Fruit fly (Drosophila melanogaster) whole organism, embryonic: ENCODE results near the gene CG42307.

Experiments
- BtbVII ChIP-seq: fragments of 200-800 bp; sonication (Bioruptor generic); optimal IDR thresholded peaks from 3 replicates; lab custom pipeline; 2017; ENCODE audit warnings: missing biosample characterization, mild to moderate bottlenecking, missing genetic modification characterization
- Bteb2 ChIP-seq: fragments of 200-800 bp; sonication (Bioruptor generic); optimal IDR thresholded peaks from 2 replicates; lab custom pipeline; 2016; ENCODE audit warnings: missing biosample characterization, missing genetic modification characterization
- CG11456 ChIP-seq: fragments of 200-800 bp; sonication (Bioruptor generic); IDR thresholded peaks from 3 replicates; pipeline ENCODE4 v1.3.6; 2022; ENCODE audit warnings: missing biosample characterization, missing genetic modification characterization
- CG1233 ChIP-seq: fragments of 200-800 bp; sonication (Bioruptor generic); optimal IDR thresholded peaks from 4 replicates; lab custom pipeline; 2018; ENCODE audit warnings: missing biosample characterization, mild to moderate bottlenecking, missing genetic modification characterization
- CG13123 ChIP-seq: fragments of 200-800 bp; sonication (Bioruptor generic); optimal IDR thresholded peaks from 2 replicates; lab custom pipeline; 2016; ENCODE audit warnings: missing biosample characterization, missing genetic modification characterization
- CG13894 ChIP-seq: fragments of 200-800 bp; sonication (Bioruptor generic); optimal IDR thresholded peaks from 3 replicates; lab custom pipeline; 2018; ENCODE audit warnings: missing biosample characterization, mild to moderate bottlenecking, missing genetic modification characterization, moderate library complexity
- CG17802 ChIP-seq: fragments of 200-800 bp; sonication (Bioruptor generic); optimal IDR thresholded peaks from 2 replicates; lab custom pipeline; 2018; ENCODE audit warnings: missing biosample characterization, mild to moderate bottlenecking, missing genetic modification characterization, moderate library complexity
- CG2120 ChIP-seq: fragments of 200-800 bp; sonication (Bioruptor generic); optimal IDR thresholded peaks from 3 replicates; lab custom pipeline; 2016; ENCODE audit warnings: missing biosample characterization, missing genetic modification characterization
- CG30020 ChIP-seq: fragments of 200-800 bp; optimal IDR thresholded peaks from 2 replicates; lab custom pipeline; 2019; ENCODE audit warnings: missing biosample characterization, mild to moderate bottlenecking, missing genetic modification characterization, moderate library complexity
- CG31388 ChIP-seq: fragments of 200-800 bp; sonication (Bioruptor generic); optimal IDR thresholded peaks from 2 replicates; lab custom pipeline; 2016; ENCODE audit warnings: missing biosample characterization, missing genetic modification characterization
- CG31441 ChIP-seq: fragments of 200-800 bp; sonication (Bioruptor generic); IDR thresholded peaks from 2 replicates; pipeline ENCODE4 v1.3.6; 2022; ENCODE audit warnings: missing biosample characterization, missing genetic modification characterization
- CG4328 ChIP-seq: fragments of 200-800 bp; sonication (Bioruptor generic); optimal IDR thresholded peaks from 3 replicates; lab custom pipeline; 2017; ENCODE audit warnings: missing biosample characterization, missing genetic modification reagents, missing genetic modification characterization
- CG6689 ChIP-seq: fragments of 200-800 bp; sonication (Bioruptor generic); IDR thresholded peaks from 2 replicates; pipeline ENCODE4 v1.3.6; 2022; ENCODE audit warnings: missing biosample characterization, missing genetic modification characterization
- CG7372 ChIP-seq: fragments of 200-800 bp; sonication (Bioruptor generic); IDR thresholded peaks from 2 replicates; pipeline ENCODE4 v1.3.6; 2022; ENCODE audit warnings: missing biosample characterization, missing genetic modification characterization
- CG7987 ChIP-seq: fragments of 200-800 bp; sonication (Bioruptor generic); optimal IDR thresholded peaks from 2 replicates; lab custom pipeline; 2018; ENCODE audit warnings: missing biosample characterization, mild to moderate bottlenecking, missing genetic modification characterization, moderate library complexity
- Camta ChIP-seq: fragments of 200-800 bp; sonication (Bioruptor generic); optimal IDR thresholded peaks from 2 replicates; lab custom pipeline; 2016; ENCODE audit warnings: missing biosample characterization, missing genetic modification characterization
- Dfd ChIP-seq, 2 experiments: fragments of >200 bp; optimal IDR thresholded peaks; 2 replicates each; lab custom pipeline; 2017; ENCODE audit warnings: missing biosample characterization in 2 of 2, missing genetic modification characterization in 2 of 2
- Doc3 ChIP-seq: fragments of 200-800 bp; sonication (Bioruptor generic); IDR thresholded peaks from 3 replicates; pipeline ENCODE4 v1.3.6; 2022; ENCODE audit warnings: missing biosample characterization, missing genetic modification characterization; ENCODE audit not compliant: partially characterized antibody
- ERR ChIP-seq: fragments of 200-800 bp; sonication (Bioruptor generic); optimal IDR thresholded peaks from 2 replicates; lab custom pipeline; 2016; ENCODE audit warnings: missing biosample characterization, missing genetic modification characterization
- Fer2 ChIP-seq: fragments of 200-800 bp; sonication (Bioruptor generic); optimal IDR thresholded peaks from 2 replicates; lab custom pipeline; 2018; ENCODE audit warnings: missing biosample characterization, mild to moderate bottlenecking, missing genetic modification characterization, moderate library complexity
- GATAe ChIP-seq: fragments of 200-800 bp; sonication (Bioruptor generic); conservative IDR thresholded peaks from 2 replicates; pipeline ENCODE4 v1.3.6; 2022; ENCODE audit warnings: missing biosample characterization, missing genetic modification characterization
- HHEX ChIP-seq: fragments of 200-800 bp; sonication (Bioruptor generic); optimal IDR thresholded peaks from 3 replicates; lab custom pipeline; 2017; ENCODE audit warnings: missing biosample characterization, mild to moderate bottlenecking, missing genetic modification characterization, missing genetic modification reagents
- Hr3 ChIP-seq: fragments of 200-800 bp; sonication (Bioruptor generic); optimal IDR thresholded peaks from 3 replicates; lab custom pipeline; 2016; ENCODE audit warnings: missing biosample characterization, missing genetic modification characterization
- Med ChIP-seq: fragments of 200-800 bp; sonication (Bioruptor generic); peaks from one replicate; lab custom pipeline; 2016; ENCODE audit warnings: missing biosample characterization, missing genetic modification characterization, mild to moderate bottlenecking, inconsistent platforms, moderate library complexity
- NC2α ChIP-seq: fragments of 200-800 bp; sonication (Bioruptor generic); optimal IDR thresholded peaks from 2 replicates; lab custom pipeline; 2016; ENCODE audit warnings: missing biosample characterization, missing genetic modification characterization
- NFAT ChIP-seq: fragments of 200-800 bp; sonication (Bioruptor generic); IDR thresholded peaks from 2 replicates; pipeline ENCODE4 v1.3.6; 2022; ENCODE audit warnings: missing biosample characterization, missing genetic modification characterization
- Nf-YB ChIP-seq: fragments of 200-800 bp; sonication (Bioruptor generic); optimal IDR thresholded peaks from 3 replicates; lab custom pipeline; 2019; ENCODE audit warnings: missing biosample characterization, mild to moderate bottlenecking, missing genetic modification characterization, moderate library complexity
- NfI ChIP-seq: fragments of 200-800 bp; sonication (Bioruptor generic); optimal IDR thresholded peaks from 3 replicates; lab custom pipeline; 2018; ENCODE audit warnings: missing biosample characterization, mild to moderate bottlenecking, missing genetic modification characterization, moderate library complexity
- Rx ChIP-seq: fragments of 200-800 bp; sonication (Bioruptor generic); IDR thresholded peaks from 2 replicates; pipeline ENCODE4 v1.3.6; 2022; ENCODE audit warnings: missing biosample characterization, missing genetic modification characterization
- Six4 ChIP-seq: fragments of 200-800 bp; sonication (Bioruptor generic); optimal IDR thresholded peaks from 2 replicates; lab custom pipeline; 2016; ENCODE audit warnings: missing biosample characterization, missing genetic modification characterization
- Sry-β ChIP-seq: fragments of 200-800 bp; sonication (Bioruptor generic); optimal IDR thresholded peaks from 2 replicates; lab custom pipeline; 2018; ENCODE audit warnings: missing biosample characterization, mild to moderate bottlenecking, missing genetic modification characterization, moderate library complexity
- Taf1 ChIP-seq: fragments of 200-800 bp; sonication (Bioruptor generic); IDR thresholded peaks from 2 replicates; pipeline ENCODE4 v1.3.6; 2022; ENCODE audit warnings: missing biosample characterization, missing genetic modification characterization
- Trl ChIP-seq, 3 experiments: fragments of >200 bp in 2 of 3; fragments of 200-800 bp in 1 of 3; sonication (Bioruptor generic) in 1 of 3; optimal IDR thresholded peaks; 2 replicates in 1 of 3; 3 replicates in 2 of 3; lab custom pipeline; 2016 to 2017; ENCODE audit warnings: missing biosample characterization in 1 of 3, missing genetic modification characterization in 1 of 3
- bcd ChIP-seq: fragments of 200-800 bp; sonication (Bioruptor generic); optimal IDR thresholded peaks from 2 replicates; lab custom pipeline; 2017; ENCODE audit warnings: missing biosample characterization, mild to moderate bottlenecking, missing genetic modification characterization
- cg ChIP-seq: fragments of 200-800 bp; sonication (Bioruptor generic); optimal IDR thresholded peaks from 3 replicates; lab custom pipeline; 2019; ENCODE audit warnings: missing biosample characterization, mild to moderate bottlenecking, missing genetic modification characterization, moderate library complexity
- gce ChIP-seq: fragments of 200-800 bp; sonication (Bioruptor generic); IDR thresholded peaks from 3 replicates; pipeline ENCODE4 v1.3.6; 2022; ENCODE audit warnings: missing biosample characterization, missing genetic modification characterization
- gt ChIP-seq: fragments of 200-800 bp; sonication (Bioruptor generic); IDR thresholded peaks from 2 replicates; pipeline ENCODE4 v1.3.6; 2022; ENCODE audit warnings: missing biosample characterization, missing genetic modification characterization
- hkb ChIP-seq, 2 experiments: fragments of 200-800 bp in 1 of 2; fragments of >200 bp in 1 of 2; sonication (Bioruptor generic) in 1 of 2; IDR thresholded peaks in 1 of 2; optimal IDR thresholded peaks in 1 of 2; 2 replicates each; pipeline versions ENCODE4 v1.3.6 to Lab custom; 2017 to 2022; ENCODE audit warnings: missing biosample characterization in 1 of 2, missing genetic modification characterization in 1 of 2
- klu ChIP-seq: fragments of 200-800 bp; sonication (Bioruptor generic); IDR thresholded peaks from 2 replicates; pipeline ENCODE4 v1.3.6; 2022; ENCODE audit warnings: missing biosample characterization, missing genetic modification characterization
- odd ChIP-seq: fragments of 200-800 bp; sonication (Bioruptor generic); optimal IDR thresholded peaks from 2 replicates; lab custom pipeline; 2017; ENCODE audit warnings: missing biosample characterization, mild to moderate bottlenecking, missing genetic modification characterization
- pfk ChIP-seq: fragments of 200-800 bp; sonication (Bioruptor generic); optimal IDR thresholded peaks from 2 replicates; lab custom pipeline; 2018; ENCODE audit warnings: missing biosample characterization, mild to moderate bottlenecking, missing genetic modification characterization, moderate library complexity
- pho ChIP-seq: fragments of 200-800 bp; sonication (Bioruptor generic); optimal IDR thresholded peaks from 2 replicates; lab custom pipeline; 2016; ENCODE audit warnings: missing biosample characterization, missing genetic modification characterization
- pros ChIP-seq: fragments of 200-800 bp; sonication (Bioruptor generic); optimal IDR thresholded peaks from 3 replicates; lab custom pipeline; 2019; ENCODE audit warnings: missing biosample characterization, mild to moderate bottlenecking, missing genetic modification characterization, moderate library complexity
- run ChIP-seq: fragments of 200-800 bp; sonication (Bioruptor generic); optimal IDR thresholded peaks from 3 replicates; lab custom pipeline; 2018; ENCODE audit warnings: missing biosample characterization, mild to moderate bottlenecking, missing genetic modification characterization
- scrt ChIP-seq: fragments of 200-800 bp; sonication (Bioruptor generic); optimal IDR thresholded peaks from 2 replicates; lab custom pipeline; 2018; ENCODE audit warnings: missing biosample characterization, mild to moderate bottlenecking, missing genetic modification characterization, moderate library complexity
- sens-2 ChIP-seq: fragments of 200-800 bp; sonication (Bioruptor generic); IDR thresholded peaks from 2 replicates; pipeline ENCODE4 v1.3.6; 2022; ENCODE audit warnings: missing biosample characterization, missing genetic modification characterization
- so ChIP-seq: fragments of 200-800 bp; sonication (Bioruptor generic); IDR thresholded peaks from 3 replicates; pipeline ENCODE4 v1.3.6; 2022; ENCODE audit warnings: missing biosample characterization, missing genetic modification characterization
- tx ChIP-seq: fragments of 200-800 bp; sonication (Bioruptor generic); optimal IDR thresholded peaks from 2 replicates; lab custom pipeline; 2016; ENCODE audit warnings: missing biosample characterization, missing genetic modification characterization
- vnd ChIP-seq: fragments of 200-800 bp; sonication (Bioruptor generic); IDR thresholded peaks from 3 replicates; pipeline ENCODE4 v1.3.6; 2022; ENCODE audit warnings: missing biosample characterization, missing genetic modification characterization; ENCODE audit not compliant: partially characterized antibody
- wdn ChIP-seq: fragments of 200-800 bp; sonication (Bioruptor generic); IDR thresholded peaks from 2 replicates; pipeline ENCODE4 v1.3.6; 2022; ENCODE audit warnings: missing biosample characterization, missing genetic modification characterization

The CG42307 gene

DNA sequence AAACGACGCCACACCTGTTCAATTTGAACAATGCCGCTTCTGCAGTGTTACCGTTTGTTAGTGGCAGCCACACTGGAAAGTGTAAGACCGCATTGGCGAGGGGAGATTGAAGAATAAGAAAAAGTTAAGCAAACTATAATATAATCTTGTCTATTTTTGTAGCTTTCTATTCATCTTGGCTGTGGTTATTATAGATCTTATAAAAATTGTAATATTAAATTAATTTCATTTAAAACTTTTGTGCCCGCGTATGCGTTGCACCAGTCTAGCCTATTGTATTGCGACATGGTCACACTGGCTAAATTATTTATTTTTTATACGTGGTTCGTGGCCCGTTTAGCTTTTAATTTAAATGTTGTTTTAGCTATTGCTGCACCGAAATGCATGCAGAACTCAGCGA, 5.6 kb upstream of the CG42307 start, which contains the start of the genes RhoGEF4 and Rint1 (continued):
- no peak for TF ChIP-seq CG13894 (tag; lab: Kevin White, UChicago)
- TF ChIP-seq Dfd (GFP tag; optimal IDR thresholded peaks at IDR 0.05; lab: Kevin White, UChicago), result no peak
- TF ChIP-seq cg (GFP tag; lab: Kevin White, UChicago), result no peak
- peak; percentile 73 for TF ChIP-seq wdn (GFP tag; lab: Robert Waterston, UW)
- TF ChIP-seq NC2α (GFP tag; lab: Kevin White, UChicago), result peak; percentile 2
- TF ChIP-seq Med (GFP tag; lab: Kevin White, UChicago), result peak; percentile 90
- TF ChIP-seq tx (GFP tag; lab: Kevin White, UChicago), result peak; percentile 48
- peak; percentile 5 for TF ChIP-seq Sry-β (GFP tag; lab: Kevin White, UChicago)
- no peak for TF ChIP-seq pros (GFP tag; lab: Kevin White, UChicago)
- no peak for TF ChIP-seq odd (GFP tag; lab: Kevin White, UChicago)
- TF ChIP-seq CG4328 (GFP tag; lab: Kevin White, UChicago), result no peak
- TF ChIP-seq Six4 (GFP tag; lab: Kevin White, UChicago), result peak; percentile 28
- TF ChIP-seq Hr3 (GFP tag; lab: Kevin White, UChicago), result peak; percentile 81
- TF ChIP-seq gt (GFP tag; lab: Robert Waterston, UW), result no peak
- TF ChIP-seq run (tag; lab: Kevin White, UChicago), result no peak
- TF ChIP-seq HHEX, result no peak
- peak; percentile 61 for TF ChIP-seq scrt
- TF ChIP-seq Camta (GFP tag; lab: Kevin White, UChicago), result peak; percentile 19
- TF ChIP-seq CG2120 (GFP tag; lab: Kevin White, UChicago), result peak; percentile 80
- peak; percentile 54 for TF ChIP-seq bcd (GFP tag; lab: Kevin White, UChicago)
- TF ChIP-seq klu, result peak; percentile 48; the same call in 1 of the 2 replicates
- no peak for TF ChIP-seq vnd
- TF ChIP-seq pfk (GFP tag; lab: Kevin White, UChicago), result no peak
- TF ChIP-seq CG11456 (GFP tag; lab: Robert Waterston, UW), result peak; percentile 64
- peak; percentile 47 for TF ChIP-seq CG30020
- peak; percentile 65 for TF ChIP-seq NfI (GFP tag; lab: Kevin White, UChicago)
- TF ChIP-seq Nf-YB (GFP tag; lab: Kevin White, UChicago), result peak; percentile 31
- peak; percentile 12 for TF ChIP-seq CG17802 (tag; lab: Kevin White, UChicago)
- TF ChIP-seq CG6689, result peak; percentile 76
- TF ChIP-seq Fer2 (tag; lab: Kevin White, UChicago), result peak; percentile 15
- no peak for TF ChIP-seq Trl (optimal IDR thresholded peaks at IDR 0.05; lab: Kevin White, UChicago)
- TF ChIP-seq Trl (GFP tag; optimal IDR thresholded peaks at IDR 0.05; lab: Kevin White, UChicago), result peak; percentile 21
- TF ChIP-seq pho (GFP tag; lab: Kevin White, UChicago), result peak; percentile 44
- no peak for TF ChIP-seq BtbVII
- TF ChIP-seq gce (GFP tag; lab: Robert Waterston, UW), result no peak
- peak; percentile 28 for TF ChIP-seq CG31388 (GFP tag; lab: Kevin White, UChicago)
- no peak for TF ChIP-seq so (GFP tag; lab: Robert Waterston, UW)
- TF ChIP-seq CG31441, result peak; percentile 73
- TF ChIP-seq NFAT (GFP tag; lab: Robert Waterston, UW), result peak; percentile 67
- peak; percentile 52 for TF ChIP-seq CG13123 (GFP tag; lab: Kevin White, UChicago)
- peak; percentile 64 for TF ChIP-seq Rx (GFP tag; lab: Robert Waterston, UW)
- TF ChIP-seq ERR (GFP tag; lab: Kevin White, UChicago), result no peak
- no peak for TF ChIP-seq CG1233 (GFP tag; lab: Kevin White, UChicago)
- TF ChIP-seq CG7987 (GFP tag; lab: Kevin White, UChicago), result peak; percentile 13
- TF ChIP-seq Taf1 (GFP tag; lab: Robert Waterston, UW), result peak; percentile 61; the same call in 1 of the 2 replicates
- peak; percentile 58; the same call in 1 of the 2 replicates for TF ChIP-seq CG7372 (GFP tag; lab: Robert Waterston, UW)
- no peak for TF ChIP-seq sens-2 (GFP tag; lab: Robert Waterston, UW)
- TF ChIP-seq Doc3, result no peak
- no peak for TF ChIP-seq GATAe (GFP tag; lab: Robert Waterston, UW)
- TF ChIP-seq hkb (optimal IDR thresholded peaks at IDR 0.05; lab: Kevin White, UChicago), result peak; percentile 100
- TF ChIP-seq hkb (GFP tag; IDR thresholded peaks at IDR 0.05; lab: Robert Waterston, UW), result peak; percentile 58
- TF ChIP-seq Bteb2 (GFP tag; lab: Kevin White, UChicago), result peak; percentile 37
